Fruit fly (Drosophila melanogaster) S2 (cell line): ENCODE results near the gene CG31635.

Source experiments
- CG8478 ChIP-seq: fragments of >200 bp; optimal IDR thresholded peaks from 2 replicates; lab custom pipeline; 2018
- CTCF ChIP-seq, 2 experiments: fragments of >200 bp; optimal IDR thresholded peaks; 2 replicates each; lab custom pipeline; 2018

- TF ChIP-seq CTCF (optimal IDR thresholded peaks at IDR 0.05; lab: Kevin White, UChicago) (no peak), CG8478 (lab: Kevin White, UChicago) (no peak)
Observed at dm6 chr2L:6692048-6692447, 43.1 kb upstream of the CG31635 start.
